Fruit fly (Drosophila melanogaster) whole organism, embryonic: ENCODE results near the gene CG11674.

Experiments used
- Adf1 ChIP-seq: fragments of 200-800 bp; sonication (Bioruptor generic); IDR thresholded peaks from 2 replicates; pipeline ENCODE4 v1.3.6; 2022; ENCODE audit warnings: missing biosample characterization, missing genetic modification characterization
- B-H2 ChIP-seq: fragments of 200-800 bp; sonication (Bioruptor generic); optimal IDR thresholded peaks from 2 replicates; lab custom pipeline; 2018; ENCODE audit warnings: missing biosample characterization, mild to moderate bottlenecking, missing genetic modification characterization
- CG10431 ChIP-seq: fragments of 200-800 bp; sonication (Bioruptor generic); optimal IDR thresholded peaks from 3 replicates; lab custom pipeline; 2018; ENCODE audit warnings: missing biosample characterization, mild to moderate bottlenecking, missing genetic modification characterization
- CG11085 ChIP-seq: fragments of 200-800 bp; sonication (Bioruptor generic); IDR thresholded peaks from 2 replicates; pipeline ENCODE4 v1.3.6; 2022; ENCODE audit warnings: missing biosample characterization, missing genetic modification characterization
- CG11560 ChIP-seq: fragments of 200-800 bp; sonication (Bioruptor generic); IDR thresholded peaks from 3 replicates; pipeline ENCODE4 v1.3.6; 2022; ENCODE audit warnings: missing biosample characterization, missing genetic modification characterization
- CG14860 ChIP-seq: fragments of 200-800 bp; sonication (Bioruptor generic); IDR thresholded peaks from 3 replicates; pipeline ENCODE4 v1.3.6; 2022; ENCODE audit warnings: missing biosample characterization, missing genetic modification characterization; ENCODE audit not compliant: partially characterized antibody
- CG15696 ChIP-seq: fragments of 200-800 bp; sonication (Bioruptor generic); optimal IDR thresholded peaks from 2 replicates; lab custom pipeline; 2019; ENCODE audit warnings: missing biosample characterization, mild to moderate bottlenecking, missing genetic modification characterization, moderate library complexity
- CG1603 ChIP-seq: fragments of 200-800 bp; sonication (Bioruptor generic); optimal IDR thresholded peaks from 2 replicates; lab custom pipeline; 2019; ENCODE audit warnings: missing biosample characterization, mild to moderate bottlenecking, missing genetic modification characterization, moderate library complexity
- CG17186 ChIP-seq: fragments of 200-800 bp; sonication (Bioruptor generic); optimal IDR thresholded peaks from 3 replicates; lab custom pipeline; 2017; ENCODE audit warnings: missing biosample characterization, missing genetic modification reagents, missing genetic modification characterization
- CG17359 ChIP-seq: fragments of 200-800 bp; sonication (Bioruptor generic); optimal IDR thresholded peaks from 3 replicates; lab custom pipeline; 2018; ENCODE audit warnings: missing biosample characterization, mild to moderate bottlenecking, missing genetic modification characterization, moderate library complexity
- CG18599 ChIP-seq: fragments of 200-800 bp; sonication (Bioruptor generic); optimal IDR thresholded peaks from 3 replicates; lab custom pipeline; 2017; ENCODE audit warnings: missing biosample characterization, missing genetic modification characterization, mild to moderate bottlenecking, moderate library complexity, missing genetic modification reagents
- CG2678 ChIP-seq: fragments of 200-800 bp; sonication (Bioruptor generic); optimal IDR thresholded peaks from 3 replicates; lab custom pipeline; 2019; ENCODE audit warnings: missing biosample characterization, mild to moderate bottlenecking, missing genetic modification characterization, moderate library complexity
- CG30431 ChIP-seq: fragments of 200-800 bp; sonication (Bioruptor generic); optimal IDR thresholded peaks from 2 replicates; lab custom pipeline; 2017; ENCODE audit warnings: missing biosample characterization, missing genetic modification characterization
- CG31224 ChIP-seq: fragments of 200-800 bp; sonication (Bioruptor generic); IDR thresholded peaks from 2 replicates; pipeline ENCODE4 v1.3.6; 2022; ENCODE audit warnings: missing biosample characterization, missing genetic modification characterization
- CG32772 ChIP-seq: fragments of 200-800 bp; sonication (Bioruptor generic); IDR thresholded peaks from 2 replicates; pipeline ENCODE4 v1.3.6; 2022; ENCODE audit warnings: missing biosample characterization, missing genetic modification characterization
- CG3726 ChIP-seq: fragments of 200-800 bp; sonication (Bioruptor generic); IDR thresholded peaks from 3 replicates; pipeline ENCODE4, ENCODE4 v1.3.6; 2022; ENCODE audit warnings: missing biosample characterization, missing genetic modification characterization
- CG5245 ChIP-seq: fragments of 200-800 bp; sonication (Bioruptor generic); optimal IDR thresholded peaks from 3 replicates; lab custom pipeline; 2016; ENCODE audit warnings: missing biosample characterization, missing genetic modification characterization
- CG7357 ChIP-seq: fragments of 200-800 bp; sonication (Bioruptor generic); IDR thresholded peaks from 3 replicates; pipeline ENCODE4 v1.3.6; 2022; ENCODE audit warnings: missing biosample characterization, missing genetic modification characterization
- CG7987 ChIP-seq: fragments of 200-800 bp; sonication (Bioruptor generic); optimal IDR thresholded peaks from 2 replicates; lab custom pipeline; 2018; ENCODE audit warnings: missing biosample characterization, mild to moderate bottlenecking, missing genetic modification characterization, moderate library complexity
- CG8290 ChIP-seq, 3 experiments: fragments of 200-800 bp; sonication (Bioruptor generic); optimal IDR thresholded peaks; 2 replicates each; lab custom pipeline; 2016 to 2019; ENCODE audit warnings: missing biosample characterization in 3 of 3, missing genetic modification characterization in 3 of 3, mild to moderate bottlenecking in 2 of 3, moderate library complexity in 1 of 3
- CG8388 ChIP-seq: fragments of 200-800 bp; sonication (Bioruptor generic); optimal IDR thresholded peaks from 2 replicates; lab custom pipeline; 2019; ENCODE audit warnings: missing biosample characterization, mild to moderate bottlenecking, missing genetic modification characterization, moderate library complexity
- CG9876 ChIP-seq: fragments of 200-800 bp; sonication (Bioruptor generic); optimal IDR thresholded peaks from 2 replicates; lab custom pipeline; 2016; ENCODE audit warnings: missing biosample characterization, missing genetic modification characterization
- D19B ChIP-seq: fragments of 200-800 bp; sonication (Bioruptor generic); optimal IDR thresholded peaks from 2 replicates; lab custom pipeline; 2017; ENCODE audit warnings: missing biosample characterization, mild to moderate bottlenecking, missing genetic modification characterization
- Deaf1 ChIP-seq: fragments of 200-800 bp; optimal IDR thresholded peaks from 3 replicates; lab custom pipeline; 2019; ENCODE audit warnings: missing biosample characterization, mild to moderate bottlenecking, missing genetic modification characterization, moderate library complexity
- Dip2 ChIP-seq: fragments of 200-800 bp; sonication (Bioruptor generic); IDR thresholded peaks from 2 replicates; pipeline ENCODE4 v1.3.6; 2022; ENCODE audit warnings: missing biosample characterization, missing genetic modification characterization
- Dip3 ChIP-seq: fragments of 200-800 bp; sonication (Bioruptor generic); optimal IDR thresholded peaks from 3 replicates; lab custom pipeline; 2016; ENCODE audit warnings: missing biosample characterization, missing genetic modification characterization
- Med ChIP-seq: fragments of 200-800 bp; sonication (Bioruptor generic); peaks from one replicate; lab custom pipeline; 2016; ENCODE audit warnings: missing biosample characterization, missing genetic modification characterization, mild to moderate bottlenecking, inconsistent platforms, moderate library complexity
- Meics ChIP-seq: fragments of 200-800 bp; sonication (Bioruptor generic); optimal IDR thresholded peaks from 2 replicates; lab custom pipeline; 2017; ENCODE audit warnings: missing biosample characterization, mild to moderate bottlenecking, missing genetic modification characterization
- Poxn ChIP-seq: fragments of 200-800 bp; sonication (Bioruptor generic); IDR thresholded peaks from 2 replicates; pipeline ENCODE4 v1.3.6; 2022; ENCODE audit warnings: missing biosample characterization, missing genetic modification characterization
- Rx ChIP-seq: fragments of 200-800 bp; sonication (Bioruptor generic); IDR thresholded peaks from 2 replicates; pipeline ENCODE4 v1.3.6; 2022; ENCODE audit warnings: missing biosample characterization, missing genetic modification characterization
- Sox102F ChIP-seq: fragments of 200-800 bp; sonication (Bioruptor generic); optimal IDR thresholded peaks from 2 replicates; lab custom pipeline; 2018; ENCODE audit warnings: missing biosample characterization, mild to moderate bottlenecking, missing genetic modification characterization, moderate library complexity
- br ChIP-seq: fragments of >200 bp; optimal IDR thresholded peaks from 2 replicates; lab custom pipeline; 2017
- btn ChIP-seq: fragments of 200-800 bp; sonication (Bioruptor generic); optimal IDR thresholded peaks from 2 replicates; lab custom pipeline; 2016; ENCODE audit warnings: missing biosample characterization, missing genetic modification characterization
- caup ChIP-seq: fragments of 200-800 bp; sonication (Bioruptor generic); optimal IDR thresholded peaks from 3 replicates; lab custom pipeline; 2017; ENCODE audit warnings: missing biosample characterization, mild to moderate bottlenecking, missing genetic modification characterization, moderate library complexity; ENCODE audit not compliant: severe bottlenecking
- cg ChIP-seq: fragments of 200-800 bp; sonication (Bioruptor generic); optimal IDR thresholded peaks from 3 replicates; lab custom pipeline; 2019; ENCODE audit warnings: missing biosample characterization, mild to moderate bottlenecking, missing genetic modification characterization, moderate library complexity
- chinmo ChIP-seq: fragments of 200-800 bp; sonication (Bioruptor generic); IDR thresholded peaks from 4 replicates; pipeline ENCODE4 v1.3.6; 2022; ENCODE audit warnings: missing biosample characterization, missing genetic modification characterization; ENCODE audit not compliant: partially characterized antibody
- disco-r ChIP-seq: fragments of 200-800 bp; sonication (Bioruptor generic); optimal IDR thresholded peaks from 2 replicates; lab custom pipeline; 2016; ENCODE audit warnings: missing biosample characterization, missing genetic modification characterization
- exex ChIP-seq: fragments of 200-800 bp; sonication (Bioruptor generic); optimal IDR thresholded peaks from 4 replicates; lab custom pipeline; 2018; ENCODE audit warnings: missing biosample characterization, mild to moderate bottlenecking, missing genetic modification characterization, moderate library complexity
- grau ChIP-seq: fragments of 200-800 bp; optimal IDR thresholded peaks from 3 replicates; lab custom pipeline; 2019; ENCODE audit warnings: missing biosample characterization, mild to moderate bottlenecking, missing genetic modification characterization, moderate library complexity
- gsb-n ChIP-seq: fragments of 200-800 bp; sonication (Bioruptor generic); optimal IDR thresholded peaks from 3 replicates; lab custom pipeline; 2018; ENCODE audit warnings: missing biosample characterization, mild to moderate bottlenecking, missing genetic modification characterization
- klu ChIP-seq: fragments of 200-800 bp; sonication (Bioruptor generic); IDR thresholded peaks from 2 replicates; pipeline ENCODE4 v1.3.6; 2022; ENCODE audit warnings: missing biosample characterization, missing genetic modification characterization
- nerfin-1 ChIP-seq: fragments of 200-800 bp; sonication (Bioruptor generic); optimal IDR thresholded peaks from 3 replicates; lab custom pipeline; 2019; ENCODE audit warnings: missing biosample characterization, mild to moderate bottlenecking, missing genetic modification characterization, moderate library complexity
- otp ChIP-seq: fragments of 200-800 bp; sonication (Bioruptor generic); IDR thresholded peaks from 3 replicates; pipeline ENCODE4, ENCODE4 v1.3.6; 2022; ENCODE audit warnings: missing biosample characterization, missing genetic modification characterization
- pros ChIP-seq: fragments of 200-800 bp; sonication (Bioruptor generic); optimal IDR thresholded peaks from 3 replicates; lab custom pipeline; 2019; ENCODE audit warnings: missing biosample characterization, mild to moderate bottlenecking, missing genetic modification characterization, moderate library complexity
- trem ChIP-seq: fragments of 200-800 bp; optimal IDR thresholded peaks from 3 replicates; lab custom pipeline; 2019; ENCODE audit warnings: missing biosample characterization, mild to moderate bottlenecking, missing genetic modification characterization, moderate library complexity
- vvl ChIP-seq: fragments of 200-800 bp; sonication (Bioruptor generic); IDR thresholded peaks from 2 replicates; pipeline ENCODE4 v1.3.6; 2022; ENCODE audit warnings: missing biosample characterization, missing genetic modification characterization
- zen ChIP-seq: fragments of 200-800 bp; sonication (Bioruptor generic); optimal IDR thresholded peaks from 3 replicates; lab custom pipeline; 2018; ENCODE audit warnings: missing biosample characterization, mild to moderate bottlenecking, missing genetic modification characterization, moderate library complexity

Gene CG11674

DNA sequence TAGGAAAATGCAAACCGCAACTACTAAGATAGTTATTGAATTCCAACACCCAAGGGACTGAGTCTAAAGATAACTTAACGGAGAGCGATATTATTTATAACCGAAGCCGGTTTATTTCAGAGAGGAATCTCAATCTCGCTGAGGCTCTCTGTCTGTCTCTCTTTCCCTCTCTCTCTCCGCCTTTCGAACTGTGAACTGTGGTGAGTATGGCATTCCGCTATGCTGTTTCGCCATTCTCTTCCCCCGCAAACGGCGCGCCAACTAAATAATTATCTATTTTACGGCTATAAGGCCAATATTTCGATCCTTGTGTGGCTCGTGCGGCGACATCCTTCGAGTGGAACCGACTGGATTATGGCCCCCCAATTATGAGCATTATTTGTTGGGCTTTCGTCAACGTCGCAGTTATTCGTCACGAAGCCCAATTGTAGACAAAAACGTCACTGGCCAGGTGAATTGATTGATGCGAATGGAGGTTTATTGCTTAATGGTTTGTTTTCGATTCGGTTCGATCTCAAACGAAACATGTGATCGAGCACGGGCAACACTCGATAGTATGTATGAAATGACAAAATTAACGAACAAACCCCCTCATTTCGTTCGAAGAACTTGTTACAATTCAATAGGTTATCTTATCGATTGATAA lies 13.4 kb downstream of the CG11674 start (continued):
- TF ChIP-seq CG8290 (GFP tag; optimal IDR thresholded peaks at IDR 0.05; lab: Kevin White, UChicago) = no peak
- peak in 1 of 2 experiments; percentile 13 for TF ChIP-seq CG8290 (tag; optimal IDR thresholded peaks at IDR 0.05; lab: Kevin White, UChicago)
- TF ChIP-seq grau (tag; lab: Kevin White, UChicago) = peak; percentile 33
- no peak for TF ChIP-seq Rx (GFP tag; lab: Robert Waterston, UW)
- peak; percentile 78; the same call in 2 of the 4 replicates for TF ChIP-seq chinmo (GFP tag; lab: Robert Waterston, UW)
- no peak for TF ChIP-seq CG7987
- TF ChIP-seq CG17359 (tag; lab: Kevin White, UChicago) = no peak
- TF ChIP-seq Deaf1 = peak; percentile 46
- TF ChIP-seq exex = no peak
- TF ChIP-seq Meics (GFP tag; lab: Kevin White, UChicago) = peak; percentile 40
- no peak for TF ChIP-seq CG14860 (GFP tag; lab: Robert Waterston, UW)
- TF ChIP-seq otp (GFP tag; lab: Robert Waterston, UW) = no peak
- no peak for TF ChIP-seq CG9876 (GFP tag; lab: Kevin White, UChicago)
- no peak for TF ChIP-seq B-H2
- TF ChIP-seq Adf1 = no peak
- no peak for TF ChIP-seq Sox102F

DNA sequence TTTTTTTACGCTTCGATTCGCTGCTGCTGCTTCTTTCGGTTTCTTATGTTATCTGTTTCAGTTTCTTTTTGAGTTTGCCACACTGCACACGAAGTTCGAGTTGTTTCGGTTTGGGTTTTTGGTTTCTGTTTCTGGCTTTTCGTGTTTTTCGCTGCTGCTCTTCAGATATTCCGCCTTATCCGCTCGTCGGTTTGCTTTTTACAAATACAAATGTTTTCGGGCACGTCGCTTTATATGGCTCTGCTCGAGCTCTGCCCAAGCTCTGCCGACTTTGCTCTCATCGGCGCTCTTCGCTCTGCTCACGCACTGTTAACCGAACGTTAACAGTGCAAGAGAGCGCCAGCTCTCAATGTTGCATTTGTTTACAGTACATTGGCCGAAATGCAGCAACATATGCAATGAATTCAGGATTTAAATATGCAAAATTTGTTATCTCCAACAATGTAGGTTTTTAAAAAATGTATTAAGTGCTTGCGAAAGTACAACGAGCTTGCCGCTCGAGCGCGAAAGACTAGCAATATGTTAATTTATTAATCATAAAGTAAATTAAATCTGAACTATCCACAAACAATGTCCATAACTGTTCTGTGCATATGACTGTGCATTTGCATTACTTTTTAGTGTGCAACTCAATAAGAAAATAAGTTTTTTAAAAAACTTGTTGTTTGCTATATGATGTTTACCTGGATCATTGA lies 14.3 kb downstream of the CG11674 start:
- TF ChIP-seq vvl (GFP tag; lab: Robert Waterston, UW) (peak; percentile 44; the same call in 1 of the 2 replicates), CG11085 (GFP tag; lab: Robert Waterston, UW) (no peak), CG17186 (no peak), CG5245 (GFP tag; lab: Kevin White, UChicago) (no peak), CG7357 (GFP tag; lab: Robert Waterston, UW) (no peak), btn (GFP tag; lab: Kevin White, UChicago) (no peak), gsb-n (tag; lab: Kevin White, UChicago) (no peak), pros (GFP tag; lab: Kevin White, UChicago) (no peak), CG3726 (GFP tag; lab: Robert Waterston, UW) (no peak), grau (tag; lab: Kevin White, UChicago) (peak; percentile 12), Poxn (GFP tag; lab: Robert Waterston, UW) (no peak), br (lab: Kevin White, UChicago) (no peak), CG2678 (tag; lab: Kevin White, UChicago) (peak; percentile 9), Dip2 (no peak), Meics (GFP tag; lab: Kevin White, UChicago) (peak; percentile 3), CG1603 (tag; lab: Kevin White, UChicago) (peak; percentile 6), D19B (GFP tag; lab: Kevin White, UChicago) (no peak), trem (tag; lab: Kevin White, UChicago) (no peak), CG32772 (GFP tag; lab: Robert Waterston, UW) (no peak), klu (GFP tag; lab: Robert Waterston, UW) (no peak), CG15696 (tag; lab: Kevin White, UChicago) (no peak), Deaf1 (peak; percentile 76), Med (GFP tag; lab: Kevin White, UChicago) (peak; percentile 81), disco-r (GFP tag; lab: Kevin White, UChicago) (no peak), CG10431 (GFP tag; lab: Kevin White, UChicago) (peak; percentile 23), zen (no peak), nerfin-1 (no peak), exex (no peak), CG11560 (tag; lab: Robert Waterston, UW) (no peak), CG30431 (GFP tag; lab: Kevin White, UChicago) (no peak), Dip3 (GFP tag; lab: Kevin White, UChicago) (no peak), CG18599 (GFP tag; lab: Kevin White, UChicago) (no peak), caup (GFP tag; lab: Kevin White, UChicago) (peak; percentile 1), cg (GFP tag; lab: Kevin White, UChicago) (peak; percentile 45), CG31224 (GFP tag; lab: Robert Waterston, UW) (no peak), CG8388 (GFP tag; lab: Kevin White, UChicago) (no peak)
